Fruit fly (Drosophila melanogaster) whole organism, embryonic: Measurements from ENCODE around the gene Lcp65Ad.
A peak's percentile ranks its signal among the peaks of the same experiment; 100 is the strongest.

ENCODE experiments used
- CG1024 ChIP-seq: fragments of 200-800 bp; sonication (Bioruptor generic); IDR thresholded peaks from 2 replicates; pipeline ENCODE4 v1.3.6; 2022; ENCODE audit warnings: missing biosample characterization, missing genetic modification characterization
- CG11247 ChIP-seq: fragments of 200-800 bp; sonication (Bioruptor generic); IDR thresholded peaks from 2 replicates; pipeline ENCODE4 v1.3.6; 2022; ENCODE audit warnings: missing biosample characterization, missing genetic modification characterization
- CG12236 ChIP-seq: fragments of 200-800 bp; sonication (Bioruptor generic); optimal IDR thresholded peaks from 2 replicates; lab custom pipeline; 2016; ENCODE audit warnings: missing biosample characterization, missing genetic modification characterization
- CG13894 ChIP-seq: fragments of 200-800 bp; sonication (Bioruptor generic); optimal IDR thresholded peaks from 3 replicates; lab custom pipeline; 2018; ENCODE audit warnings: missing biosample characterization, mild to moderate bottlenecking, missing genetic modification characterization, moderate library complexity
- CG3065 ChIP-seq: fragments of 200-800 bp; sonication (Bioruptor generic); optimal IDR thresholded peaks from 2 replicates; lab custom pipeline; 2016; ENCODE audit warnings: missing biosample characterization, missing genetic modification characterization
- CG4404 ChIP-seq: fragments of 200-800 bp; sonication (Bioruptor generic); IDR thresholded peaks from 2 replicates; pipeline ENCODE4 v1.3.6; 2022; ENCODE audit warnings: missing biosample characterization, missing genetic modification characterization
- CG5180 ChIP-seq: fragments of 200-800 bp; sonication (Bioruptor generic); optimal IDR thresholded peaks from 3 replicates; lab custom pipeline; 2017; ENCODE audit warnings: missing biosample characterization, missing genetic modification characterization, mild to moderate bottlenecking, moderate library complexity, missing genetic modification reagents
- CG5953 ChIP-seq: fragments of 200-800 bp; sonication (Bioruptor generic); IDR thresholded peaks from 2 replicates; pipeline ENCODE4 v1.3.6; 2022; ENCODE audit warnings: missing biosample characterization, missing genetic modification characterization
- CG7556 ChIP-seq: fragments of 200-800 bp; sonication (Bioruptor generic); optimal IDR thresholded peaks from 2 replicates; lab custom pipeline; 2017; ENCODE audit warnings: missing biosample characterization, mild to moderate bottlenecking, missing genetic modification characterization
- CG8944 ChIP-seq: fragments of 200-800 bp; sonication (Bioruptor generic); optimal IDR thresholded peaks from 3 replicates; lab custom pipeline; 2016; ENCODE audit warnings: missing biosample characterization, missing genetic modification characterization
- CG9876 ChIP-seq: fragments of 200-800 bp; sonication (Bioruptor generic); optimal IDR thresholded peaks from 2 replicates; lab custom pipeline; 2016; ENCODE audit warnings: missing biosample characterization, missing genetic modification characterization
- D ChIP-seq, 2 experiments: fragments of 200-800 bp in 1 of 2; fragments of >200 bp in 1 of 2; sonication (Bioruptor generic) in 1 of 2; optimal IDR thresholded peaks; 2 replicates in 1 of 2; 3 replicates in 1 of 2; lab custom pipeline; 2017; ENCODE audit warnings: mild to moderate bottlenecking in 1 of 2, missing biosample characterization in 1 of 2, missing genetic modification characterization in 1 of 2, missing genetic modification reagents in 1 of 2
- Dad ChIP-seq: fragments of 200-800 bp; sonication (Bioruptor generic); optimal IDR thresholded peaks from 3 replicates; lab custom pipeline; 2016; ENCODE audit warnings: missing biosample characterization, missing genetic modification characterization
- Dref ChIP-seq: fragments of 200-800 bp; sonication (Bioruptor generic); IDR thresholded peaks from 2 replicates; pipeline ENCODE4 v1.3.6; 2022; ENCODE audit warnings: missing biosample characterization, missing genetic modification characterization
- Ets97D ChIP-seq: fragments of 200-800 bp; sonication (Bioruptor generic); optimal IDR thresholded peaks from 3 replicates; lab custom pipeline; 2016; ENCODE audit warnings: missing biosample characterization, missing genetic modification characterization
- HHEX ChIP-seq: fragments of 200-800 bp; sonication (Bioruptor generic); optimal IDR thresholded peaks from 3 replicates; lab custom pipeline; 2017; ENCODE audit warnings: missing biosample characterization, mild to moderate bottlenecking, missing genetic modification characterization, missing genetic modification reagents
- HLH4C ChIP-seq: fragments of 200-800 bp; sonication (Bioruptor generic); IDR thresholded peaks from 3 replicates; pipeline ENCODE4 v1.3.6; 2022; ENCODE audit warnings: missing biosample characterization, missing genetic modification characterization; ENCODE audit not compliant: partially characterized antibody
- Hey ChIP-seq: fragments of 200-800 bp; sonication (Bioruptor generic); optimal IDR thresholded peaks from 3 replicates; lab custom pipeline; 2018; ENCODE audit warnings: missing biosample characterization, mild to moderate bottlenecking, missing genetic modification characterization
- Lhr ChIP-seq: fragments of 200-800 bp; sonication (Bioruptor generic); optimal IDR thresholded peaks from 3 replicates; lab custom pipeline; 2017; ENCODE audit warnings: mild to moderate bottlenecking, missing biosample characterization, missing genetic modification reagents, missing genetic modification characterization
- MBD-R2 ChIP-seq: fragments of 200-800 bp; sonication (Bioruptor generic); IDR thresholded peaks from 2 replicates; pipeline ENCODE4 v1.3.6; 2022; ENCODE audit warnings: missing biosample characterization, missing genetic modification characterization
- NfI ChIP-seq: fragments of 200-800 bp; sonication (Bioruptor generic); optimal IDR thresholded peaks from 3 replicates; lab custom pipeline; 2018; ENCODE audit warnings: missing biosample characterization, mild to moderate bottlenecking, missing genetic modification characterization, moderate library complexity
- Pdp1 ChIP-seq, 2 experiments: fragments of 200-800 bp; sonication (Bioruptor generic); optimal IDR thresholded peaks; 3 replicates each; lab custom pipeline; 2016; ENCODE audit warnings: missing biosample characterization in 2 of 2, missing genetic modification characterization in 2 of 2, mild to moderate bottlenecking in 1 of 2, moderate library complexity in 1 of 2
- Tbp ChIP-seq: fragments of >200 bp; optimal IDR thresholded peaks from 2 replicates; lab custom pipeline; 2018; ENCODE audit warnings: missing biosample characterization, missing genetic modification characterization
- Vsx1 ChIP-seq: fragments of 200-800 bp; sonication (Bioruptor generic); optimal IDR thresholded peaks from 2 replicates; lab custom pipeline; 2017; ENCODE audit warnings: missing biosample characterization, mild to moderate bottlenecking, missing genetic modification characterization, missing genetic modification reagents
- abd-A ChIP-seq: fragments of 200-800 bp; sonication (Bioruptor generic); optimal IDR thresholded peaks from 3 replicates; lab custom pipeline; 2019; ENCODE audit warnings: missing biosample characterization, mild to moderate bottlenecking, missing genetic modification characterization, moderate library complexity
- amos ChIP-seq: fragments of 200-800 bp; sonication (Bioruptor generic); IDR thresholded peaks from 2 replicates; pipeline ENCODE4 v1.3.6; 2022; ENCODE audit warnings: missing biosample characterization, missing genetic modification characterization; ENCODE audit not compliant: partially characterized antibody
- ato ChIP-seq: fragments of 200-800 bp; sonication (Bioruptor generic); IDR thresholded peaks from 2 replicates; pipeline ENCODE4 v1.3.6; 2022; ENCODE audit warnings: missing biosample characterization, missing genetic modification characterization; ENCODE audit not compliant: partially characterized antibody
- br ChIP-seq: fragments of >200 bp; optimal IDR thresholded peaks from 2 replicates; lab custom pipeline; 2017
- cas ChIP-seq: fragments of 200-800 bp; sonication (Bioruptor generic); IDR thresholded peaks from 2 replicates; pipeline ENCODE4 v1.3.6; 2022; ENCODE audit warnings: missing biosample characterization, missing genetic modification characterization
- chm ChIP-seq: fragments of 200-800 bp; sonication (Bioruptor generic); IDR thresholded peaks from 2 replicates; pipeline ENCODE4 v1.3.6; 2022; ENCODE audit warnings: missing biosample characterization, missing genetic modification characterization
- crc ChIP-seq: fragments of 200-800 bp; sonication (Bioruptor generic); optimal IDR thresholded peaks from 2 replicates; lab custom pipeline; 2016; ENCODE audit warnings: missing biosample characterization, missing genetic modification characterization
- croc ChIP-seq: fragments of 200-800 bp; sonication (Bioruptor generic); conservative IDR thresholded peaks from 3 replicates; pipeline ENCODE4 v1.3.6; 2022; ENCODE audit warnings: missing biosample characterization, missing genetic modification characterization
- crp ChIP-seq, 2 experiments: fragments of 200-800 bp; sonication (Bioruptor generic); optimal IDR thresholded peaks; 2 replicates in 1 of 2; 3 replicates in 1 of 2; lab custom pipeline; 2017; ENCODE audit warnings: missing biosample characterization in 2 of 2, missing genetic modification characterization in 2 of 2, mild to moderate bottlenecking in 1 of 2, moderate library complexity in 1 of 2
- gem ChIP-seq: fragments of 200-800 bp; sonication (Bioruptor generic); optimal IDR thresholded peaks from 2 replicates; lab custom pipeline; 2019; ENCODE audit warnings: missing biosample characterization, mild to moderate bottlenecking, missing genetic modification characterization, moderate library complexity
- grau ChIP-seq: fragments of 200-800 bp; optimal IDR thresholded peaks from 3 replicates; lab custom pipeline; 2019; ENCODE audit warnings: missing biosample characterization, mild to moderate bottlenecking, missing genetic modification characterization, moderate library complexity
- insv ChIP-seq, 2 experiments: fragments of 200-800 bp; sonication (Bioruptor generic); optimal IDR thresholded peaks; 3 replicates each; lab custom pipeline; 2016 to 2018; ENCODE audit warnings: missing biosample characterization in 2 of 2, missing genetic modification characterization in 2 of 2
- lola ChIP-seq, 3 experiments: fragments of >200 bp in 2 of 3; fragments of 200-800 bp in 1 of 3; sonication (Bioruptor generic) in 1 of 3; optimal IDR thresholded peaks; 2 replicates each; lab custom pipeline; 2017 to 2019; ENCODE audit warnings: missing biosample characterization in 3 of 3, missing genetic modification characterization in 3 of 3, mild to moderate bottlenecking in 1 of 3, moderate library complexity in 1 of 3
- mld ChIP-seq: fragments of 200-800 bp; sonication (Bioruptor generic); IDR thresholded peaks from 3 replicates; pipeline ENCODE4 v1.3.6; 2022; ENCODE audit warnings: missing biosample characterization, missing genetic modification characterization; ENCODE audit not compliant: partially characterized antibody
- nerfin-2 ChIP-seq: fragments of 200-800 bp; sonication (Bioruptor generic); IDR thresholded peaks from 2 replicates; pipeline ENCODE4 v1.3.6; 2022; ENCODE audit warnings: missing biosample characterization, missing genetic modification characterization; ENCODE audit not compliant: partially characterized antibody
- p53 ChIP-seq: fragments of 200-800 bp; sonication (Bioruptor generic); optimal IDR thresholded peaks from 2 replicates; lab custom pipeline; 2016; ENCODE audit warnings: missing biosample characterization, missing genetic modification characterization
- pfk ChIP-seq: fragments of 200-800 bp; sonication (Bioruptor generic); optimal IDR thresholded peaks from 2 replicates; lab custom pipeline; 2018; ENCODE audit warnings: missing biosample characterization, mild to moderate bottlenecking, missing genetic modification characterization, moderate library complexity
- pros ChIP-seq: fragments of 200-800 bp; sonication (Bioruptor generic); optimal IDR thresholded peaks from 3 replicates; lab custom pipeline; 2019; ENCODE audit warnings: missing biosample characterization, mild to moderate bottlenecking, missing genetic modification characterization, moderate library complexity
- vvl ChIP-seq: fragments of 200-800 bp; sonication (Bioruptor generic); IDR thresholded peaks from 2 replicates; pipeline ENCODE4 v1.3.6; 2022; ENCODE audit warnings: missing biosample characterization, missing genetic modification characterization
- zen ChIP-seq: fragments of 200-800 bp; sonication (Bioruptor generic); optimal IDR thresholded peaks from 3 replicates; lab custom pipeline; 2018; ENCODE audit warnings: missing biosample characterization, mild to moderate bottlenecking, missing genetic modification characterization, moderate library complexity

The Lcp65Ad gene

DNA sequence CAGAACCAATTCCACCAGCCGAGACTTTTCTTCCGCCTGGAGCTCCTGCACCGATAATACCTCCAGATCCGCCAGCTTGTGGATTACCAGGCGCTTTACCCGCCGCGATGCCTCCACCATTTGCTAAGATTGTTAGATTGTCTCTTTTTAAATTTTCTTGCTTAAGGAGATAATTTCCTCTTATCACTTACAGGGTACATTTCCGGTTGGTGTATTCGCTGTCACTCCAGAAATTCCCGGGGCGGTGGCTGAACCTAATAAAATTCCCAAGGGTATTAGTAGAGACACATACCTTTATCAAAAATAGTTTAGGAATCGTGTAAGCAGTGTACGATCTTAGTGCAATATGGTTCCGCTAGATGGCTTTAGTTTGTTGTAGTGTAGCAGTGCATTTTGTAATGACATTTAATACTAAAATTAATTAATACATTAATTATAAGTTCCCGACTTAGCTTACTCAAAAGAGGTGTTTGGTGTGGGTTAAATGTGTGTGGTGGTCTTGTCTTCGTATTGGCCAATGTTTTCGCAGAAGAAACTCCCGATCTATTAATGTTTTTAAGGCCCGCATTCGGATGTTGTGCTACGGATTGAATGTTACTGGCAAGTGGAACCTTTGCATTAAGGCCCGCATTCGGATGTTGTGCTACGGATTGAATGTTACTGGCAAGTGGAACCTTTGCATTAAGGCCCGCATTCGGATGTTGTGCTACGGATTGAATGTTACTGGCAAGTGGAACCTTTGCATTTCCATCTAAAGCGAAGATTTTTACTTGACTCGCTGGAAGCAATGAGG is 18.4 kb upstream of the Lcp65Ad start (continued):
- TF ChIP-seq grau (peak; percentile 52), CG12236 (GFP tag; lab: Kevin White, UChicago) (peak; percentile 34), Pdp1 (GFP tag; optimal IDR thresholded peaks at IDR 0.05; lab: Kevin White, UChicago) (peak in 1 of 2 experiments; percentile 34), Ets97D (peak; percentile 99), nerfin-2 (no peak), CG1024 (GFP tag; lab: Robert Waterston, UW) (peak; percentile 89), p53 (GFP tag; lab: Kevin White, UChicago) (peak; percentile 70), HHEX (peak; percentile 87), CG4404 (GFP tag; lab: Robert Waterston, UW) (no peak), croc (peak; percentile 42; the same call in 1 of the 3 replicates), crc (GFP tag; lab: Kevin White, UChicago) (peak; percentile 63), CG9876 (GFP tag; lab: Kevin White, UChicago) (peak; percentile 16), CG3065 (GFP tag; lab: Kevin White, UChicago) (no peak), lola (GFP tag; optimal IDR thresholded peaks at IDR 0.05; lab: Kevin White, UChicago) (peak in 1 of 3 experiments; percentile 76)

- TF ChIP-seq D (optimal IDR thresholded peaks at IDR 0.05; lab: Kevin White, UChicago), result peak; percentile 60
- TF ChIP-seq D (GFP tag; optimal IDR thresholded peaks at IDR 0.05; lab: Kevin White, UChicago), result no peak
- TF ChIP-seq CG7556 (GFP tag; lab: Kevin White, UChicago), result no peak
- peak; percentile 75 for TF ChIP-seq CG5180 (GFP tag; lab: Kevin White, UChicago)
- no peak for TF ChIP-seq CG8944 (GFP tag; lab: Kevin White, UChicago)
Measured at dm6 chr3L:6125409-6125689, 17.8 kb upstream of the Lcp65Ad start.

DNA sequence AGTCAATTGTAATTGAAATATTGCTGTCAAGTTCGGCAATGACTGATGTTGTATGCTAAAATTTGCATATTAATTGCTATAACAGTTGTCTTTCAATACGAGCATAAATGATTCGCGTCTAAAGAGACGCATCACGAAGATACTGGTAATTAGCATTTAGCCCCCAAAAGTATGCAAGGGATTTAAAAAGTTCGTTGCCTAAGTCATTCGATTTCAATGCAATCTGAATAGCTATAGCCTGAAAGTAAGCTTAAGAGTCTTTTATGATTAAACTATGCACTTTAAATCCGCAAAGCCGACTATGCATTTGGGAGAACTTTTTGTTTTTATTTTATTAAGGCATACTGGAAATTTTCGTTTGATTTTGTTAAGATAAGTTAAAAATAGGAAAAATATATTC is 13.6 kb upstream of the Lcp65Ad start:
- peak; percentile 84 for TF ChIP-seq vvl (GFP tag; lab: Robert Waterston, UW)
- no peak for TF ChIP-seq insv (GFP tag; optimal IDR thresholded peaks at IDR 0.05; lab: Kevin White, UChicago)
- peak; percentile 88 for TF ChIP-seq CG11247 (GFP tag; lab: Robert Waterston, UW)
- peak; percentile 12; the same call in 1 of the 2 replicates for TF ChIP-seq amos (GFP tag; lab: Robert Waterston, UW)
- TF ChIP-seq lola (GFP tag; optimal IDR thresholded peaks at IDR 0.05; lab: Kevin White, UChicago), result peak in 1 of 3 experiments; percentile 38
- TF ChIP-seq HLH4C (GFP tag; lab: Robert Waterston, UW), result no peak
- peak; percentile 48 for TF ChIP-seq Vsx1
- peak; percentile 24 for TF ChIP-seq pros (GFP tag; lab: Kevin White, UChicago)
- TF ChIP-seq zen (tag; lab: Kevin White, UChicago), result peak; percentile 63
- TF ChIP-seq, all 482 proteins: peak for 7

- no peak for TF ChIP-seq Tbp (GFP tag; lab: Kevin White, UChicago)
- TF ChIP-seq Hey (tag; lab: Kevin White, UChicago), result no peak
- TF ChIP-seq abd-A (tag; lab: Kevin White, UChicago), result peak; percentile 70
- no peak for TF ChIP-seq NfI (GFP tag; lab: Kevin White, UChicago)
- TF ChIP-seq Dad (GFP tag; lab: Kevin White, UChicago), result no peak
- TF ChIP-seq pfk, result no peak
- no peak for TF ChIP-seq chm (GFP tag; lab: Robert Waterston, UW)
- no peak for TF ChIP-seq Dref (GFP tag; lab: Robert Waterston, UW)
- TF ChIP-seq CG5953 (GFP tag; lab: Robert Waterston, UW), result no peak
- peak; percentile 47 for TF ChIP-seq vvl (GFP tag; lab: Robert Waterston, UW)
- no peak for TF ChIP-seq ato (GFP tag; lab: Robert Waterston, UW)
- TF ChIP-seq HLH4C (GFP tag; lab: Robert Waterston, UW), result no peak
- TF ChIP-seq Lhr (GFP tag; lab: Kevin White, UChicago), result no peak
- TF ChIP-seq br, result no peak
- TF ChIP-seq crp (GFP tag; optimal IDR thresholded peaks at IDR 0.05; lab: Kevin White, UChicago), result no peak
- peak; percentile 56 for TF ChIP-seq CG13894 (tag; lab: Kevin White, UChicago)
- TF ChIP-seq gem, result no peak
- no peak for TF ChIP-seq MBD-R2 (GFP tag; lab: Robert Waterston, UW)
- no peak for TF ChIP-seq cas (GFP tag; lab: Robert Waterston, UW)
- no peak for TF ChIP-seq mld (GFP tag; lab: Robert Waterston, UW)
Measured at dm6 chr3L:6130944-6131343, 12.3 kb upstream of the Lcp65Ad start, which contains the start of gene Lcp65Ag3. TSS of gene Lcp65Ag3 (minus strand) at chr3L:6130989.
